Worm (Caenorhabditis elegans): ENCODE results near the gene C25F9.2.

DNA sequence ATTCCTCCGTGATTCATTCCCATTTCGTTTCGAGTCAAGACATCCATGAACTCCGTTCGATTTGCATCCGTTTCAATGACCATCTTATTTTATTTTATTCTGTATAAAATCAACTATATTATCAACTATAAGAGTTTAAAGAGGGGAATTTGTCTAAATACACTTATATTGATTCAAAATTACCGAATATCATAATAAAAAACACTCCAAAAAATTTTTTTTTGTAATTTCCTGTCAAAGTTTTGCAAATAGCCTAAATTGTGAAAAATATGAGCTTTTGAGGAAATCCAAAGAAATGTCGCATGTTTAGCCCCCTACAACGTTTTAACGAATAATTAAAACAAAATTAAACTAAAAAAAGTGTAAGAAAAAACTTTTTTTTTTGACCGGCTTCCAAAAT lies 40.7 kb downstream of the C25F9.2 start, which contains the start of gene Y43F8B.15:
- TF ChIP-seq dao-5 (tag; optimal IDR thresholded peaks at IDR 0.05) (no peak), him-1 (tag; optimal IDR thresholded peaks at IDR 0.05) (no peak), W03F9.2 (tag; optimal IDR thresholded peaks at IDR 0.05) (no peak)

Data from whole organism, L4/young adult.